Worm (Caenorhabditis elegans) whole organism, L2 larva: ENCODE measurements around the gene mcm-3.
A peak's percentile ranks its signal among the peaks of the same experiment; 100 is the strongest.

Experiments used
- C34F6.9 ChIP-seq: fragments of 150-350 bp; optimal IDR thresholded peaks from 2 replicates; lab custom pipeline; 2014; ENCODE audit warnings: missing biosample characterization, missing genetic modification characterization
- F13H6.1 ChIP-seq: sonication (generic microtip); optimal IDR thresholded peaks from 2 replicates; lab custom pipeline; 2016; ENCODE audit warnings: missing genetic modification characterization, missing compliant biosample characterization
- R02D3.7 ChIP-seq: fragments of 150-350 bp; optimal IDR thresholded peaks from 2 replicates; lab custom pipeline; 2014; ENCODE audit warnings: missing biosample characterization, missing genetic modification characterization
- Y55F3AM.14 ChIP-seq: fragments of 200-800 bp; sonication (Bioruptor generic); optimal IDR thresholded peaks from 2 replicates; lab custom pipeline; 2018; ENCODE audit warnings: mild to moderate bottlenecking, missing genetic modification characterization, missing compliant biosample characterization
- ZK546.5 ChIP-seq: sonication (generic microtip); optimal IDR thresholded peaks from 2 replicates; lab custom pipeline; 2017; ENCODE audit warnings: missing biosample characterization, missing genetic modification characterization
- alr-1 ChIP-seq: fragments of 150-350 bp; optimal IDR thresholded peaks from 2 replicates; lab custom pipeline; 2014; ENCODE audit warnings: missing biosample characterization, missing genetic modification characterization
- ama-1 ChIP-seq: fragments of 150-350 bp; optimal IDR thresholded peaks from 2 replicates; lab custom pipeline; 2018; ENCODE audit warnings: inconsistent platforms
- blmp-1 ChIP-seq: sonication (generic microtip); optimal IDR thresholded peaks from 2 replicates; lab custom pipeline; 2017; ENCODE audit warnings: missing genetic modification characterization, mild to moderate bottlenecking, missing compliant biosample characterization, antibody characterized with exemption, moderate library complexity; ENCODE audit not compliant: insufficient read depth
- ceh-82 ChIP-seq: fragments of 150-350 bp; optimal IDR thresholded peaks from 2 replicates; lab custom pipeline; 2014; ENCODE audit warnings: missing biosample characterization, missing genetic modification characterization
- crh-2 ChIP-seq: sonication (generic microtip); optimal IDR thresholded peaks from 2 replicates; lab custom pipeline; 2017; ENCODE audit warnings: missing biosample characterization, missing genetic modification characterization
- dmd-4 ChIP-seq: sonication (generic microtip); optimal IDR thresholded peaks from 2 replicates; lab custom pipeline; 2017; ENCODE audit warnings: missing biosample characterization, missing genetic modification characterization
- egl-27 ChIP-seq: sonication (generic microtip); optimal IDR thresholded peaks from 3 replicates; lab custom pipeline; 2017; ENCODE audit warnings: missing biosample characterization, missing genetic modification reagents, missing genetic modification characterization
- elt-1 ChIP-seq: fragments of 150-350 bp; optimal IDR thresholded peaks from 2 replicates; lab custom pipeline; 2014; ENCODE audit warnings: missing biosample characterization, missing genetic modification characterization
- elt-3 ChIP-seq: sonication (generic microtip); optimal IDR thresholded peaks from 2 replicates; lab custom pipeline; 2017; ENCODE audit warnings: missing biosample characterization, missing genetic modification characterization
- fos-1 ChIP-seq: fragments of 150-350 bp; optimal IDR thresholded peaks from 2 replicates; lab custom pipeline; 2014; ENCODE audit warnings: missing biosample characterization, missing genetic modification characterization
- gmeb-1 ChIP-seq: fragments of 150-350 bp; optimal IDR thresholded peaks from 2 replicates; lab custom pipeline; 2014; ENCODE audit warnings: missing biosample characterization, missing genetic modification characterization
- lin-11 ChIP-seq: fragments of 150-350 bp; sonication (generic microtip); optimal IDR thresholded peaks from 2 replicates; lab custom pipeline; 2014; ENCODE audit warnings: missing biosample characterization, missing genetic modification characterization, inconsistent platforms, mixed read lengths
- lin-13 ChIP-seq: fragments of 150-350 bp; optimal IDR thresholded peaks from 2 replicates; lab custom pipeline; 2014; ENCODE audit warnings: missing biosample characterization, missing genetic modification reagents, missing genetic modification characterization
- lin-39 ChIP-seq: fragments of 150-350 bp; optimal IDR thresholded peaks from 2 replicates; lab custom pipeline; 2014; ENCODE audit warnings: missing biosample characterization, missing genetic modification reagents, missing genetic modification characterization
- lsy-2 ChIP-seq, 2 experiments: fragments of 150-350 bp in 1 of 2; sonication (generic microtip) in 1 of 2; optimal IDR thresholded peaks; 2 replicates each; lab custom pipeline; 2014 to 2017; ENCODE audit warnings: missing biosample characterization in 2 of 2, missing genetic modification characterization in 2 of 2
- mab-5 ChIP-seq: fragments of 150-350 bp; optimal IDR thresholded peaks from 2 replicates; lab custom pipeline; 2014; ENCODE audit warnings: missing biosample characterization, missing genetic modification characterization
- mbf-1 ChIP-seq: sonication (generic microtip); optimal IDR thresholded peaks from 2 replicates; lab custom pipeline; 2017; ENCODE audit warnings: missing biosample characterization, missing genetic modification characterization
- mdl-1 ChIP-seq, 2 experiments: fragments of 150-350 bp in 1 of 2; sonication (generic microtip) in 1 of 2; optimal IDR thresholded peaks; 2 replicates each; lab custom pipeline; 2017; ENCODE audit warnings: missing biosample characterization in 2 of 2, missing genetic modification characterization in 2 of 2
- nhr-12 ChIP-seq: fragments of 150-350 bp; optimal IDR thresholded peaks from 2 replicates; lab custom pipeline; 2014; ENCODE audit warnings: missing biosample characterization, missing genetic modification characterization
- nhr-129 ChIP-seq: fragments of 150-350 bp; optimal IDR thresholded peaks from 2 replicates; lab custom pipeline; 2014; ENCODE audit warnings: missing biosample characterization, missing genetic modification characterization
- nhr-21 ChIP-seq: fragments of 150-350 bp; optimal IDR thresholded peaks from 2 replicates; lab custom pipeline; 2014; ENCODE audit warnings: missing biosample characterization, missing genetic modification characterization
- nhr-23 ChIP-seq: fragments of 150-350 bp; optimal IDR thresholded peaks from 2 replicates; lab custom pipeline; 2014; ENCODE audit warnings: missing biosample characterization, missing genetic modification reagents, missing genetic modification characterization
- nhr-237 ChIP-seq: fragments of 150-350 bp; optimal IDR thresholded peaks from 2 replicates; lab custom pipeline; 2014; ENCODE audit warnings: missing biosample characterization, missing genetic modification characterization
- nhr-25 ChIP-seq: fragments of 150-350 bp; sonication (generic microtip); optimal IDR thresholded peaks from 3 replicates; lab custom pipeline; 2014; ENCODE audit warnings: missing biosample characterization, missing genetic modification characterization
- nhr-6 ChIP-seq: fragments of 150-350 bp; optimal IDR thresholded peaks from 2 replicates; lab custom pipeline; 2014; ENCODE audit warnings: missing biosample characterization, missing genetic modification characterization
- peb-1 ChIP-seq: fragments of 150-350 bp; optimal IDR thresholded peaks from 2 replicates; lab custom pipeline; 2014; ENCODE audit warnings: missing biosample characterization, missing genetic modification characterization
- sem-4 ChIP-seq: fragments of 150-350 bp; optimal IDR thresholded peaks from 2 replicates; lab custom pipeline; 2014; ENCODE audit warnings: missing biosample characterization, missing genetic modification reagents, missing genetic modification characterization
- sma-3 ChIP-seq: sonication (generic microtip); optimal IDR thresholded peaks from 2 replicates; lab custom pipeline; 2016; ENCODE audit warnings: missing genetic modification reagents, missing genetic modification characterization, missing compliant biosample characterization
- sma-9 ChIP-seq, 2 experiments: fragments of 150-350 bp in 1 of 2; sonication (generic microtip) in 1 of 2; optimal IDR thresholded peaks; 2 replicates each; lab custom pipeline; 2014 to 2016; ENCODE audit warnings: missing genetic modification characterization in 2 of 2, mild to moderate bottlenecking in 1 of 2, missing biosample characterization in 1 of 2, missing compliant biosample characterization in 1 of 2, missing genetic modification reagents in 1 of 2, moderate library complexity in 1 of 2
- snpc-4 ChIP-seq: fragments of 150-350 bp; optimal IDR thresholded peaks from 2 replicates; lab custom pipeline; 2014; ENCODE audit warnings: missing biosample characterization, missing genetic modification characterization
- unc-55 ChIP-seq: fragments of 150-350 bp; sonication (generic microtip); optimal IDR thresholded peaks from 3 replicates; lab custom pipeline; 2014; ENCODE audit warnings: missing biosample characterization, missing genetic modification reagents, missing genetic modification characterization
- unc-62 ChIP-seq: fragments of 150-350 bp; optimal IDR thresholded peaks from 2 replicates; lab custom pipeline; 2014; ENCODE audit warnings: missing biosample characterization, missing genetic modification reagents, missing genetic modification characterization
- zag-1 ChIP-seq: fragments of 150-350 bp; optimal IDR thresholded peaks from 2 replicates; lab custom pipeline; 2014; ENCODE audit warnings: missing biosample characterization, missing genetic modification characterization
- ztf-11 ChIP-seq: sonication (generic microtip); optimal IDR thresholded peaks from 2 replicates; lab custom pipeline; 2017; ENCODE audit warnings: missing biosample characterization, missing genetic modification characterization

Gene mcm-3

ce11 chrV:15068378-15068777 is 9.0 kb upstream of the mcm-3 start, which contains the start of gene dnj-3:
TSS of gene dnj-3 (plus strand) at chrV:15068678.
- no peak for TF ChIP-seq gmeb-1

- TF ChIP-seq R02D3.7 (no peak), nhr-237 (no peak), nhr-23 (tag; lab: Kevin White, UChicago) (no peak), blmp-1 (no peak), Y55F3AM.14 (GFP tag; lab: Kevin White, UChicago) (no peak), mbf-1 (no peak), unc-55 (GFP tag; lab: Kevin White, UChicago) (no peak), lin-13 (GFP tag; lab: Kevin White, UChicago) (no peak), sem-4 (tag; lab: Kevin White, UChicago) (no peak), snpc-4 (tag; lab: Kevin White, UChicago) (no peak), unc-62 (GFP tag; lab: Kevin White, UChicago) (no peak), egl-27 (tag; lab: Kevin White, UChicago) (no peak), crh-2 (tag; lab: Kevin White, UChicago) (no peak), nhr-12 (tag; lab: Kevin White, UChicago) (no peak), nhr-21 (tag; lab: Kevin White, UChicago) (no peak), dmd-4 (no peak), fos-1 (tag; lab: Kevin White, UChicago) (no peak), C34F6.9 (tag; lab: Kevin White, UChicago) (no peak)
Observed at ce11 chrV:15067165-15067564, 7.8 kb upstream of the mcm-3 start, which contains the start of gene C25D7.10. TSS of gene C25D7.10 (plus strand) at chrV:15067465.

- no peak for TF ChIP-seq R02D3.7
- TF ChIP-seq F13H6.1 (tag; lab: Kevin White, UChicago) = no peak
- no peak for TF ChIP-seq C34F6.9 (tag; lab: Kevin White, UChicago)
- no peak for TF ChIP-seq peb-1
- TF ChIP-seq snpc-4 (tag; lab: Kevin White, UChicago) = no peak
- no peak for TF ChIP-seq nhr-23 (tag; lab: Kevin White, UChicago)
- no peak for TF ChIP-seq nhr-6 (tag; lab: Kevin White, UChicago)
- TF ChIP-seq alr-1 (tag; lab: Kevin White, UChicago) = no peak
- TF ChIP-seq ama-1 (lab: Kevin White, UChicago) = no peak
- TF ChIP-seq nhr-21 (tag; lab: Kevin White, UChicago) = no peak
- TF ChIP-seq, all 48 proteins: peak for 0
Observed at ce11 chrV:15065837-15066348, 6.5 kb upstream of the mcm-3 start, which contains the start of gene otub-1. TSS of gene otub-1 (plus strand) at chrV:15066298.

DNA sequence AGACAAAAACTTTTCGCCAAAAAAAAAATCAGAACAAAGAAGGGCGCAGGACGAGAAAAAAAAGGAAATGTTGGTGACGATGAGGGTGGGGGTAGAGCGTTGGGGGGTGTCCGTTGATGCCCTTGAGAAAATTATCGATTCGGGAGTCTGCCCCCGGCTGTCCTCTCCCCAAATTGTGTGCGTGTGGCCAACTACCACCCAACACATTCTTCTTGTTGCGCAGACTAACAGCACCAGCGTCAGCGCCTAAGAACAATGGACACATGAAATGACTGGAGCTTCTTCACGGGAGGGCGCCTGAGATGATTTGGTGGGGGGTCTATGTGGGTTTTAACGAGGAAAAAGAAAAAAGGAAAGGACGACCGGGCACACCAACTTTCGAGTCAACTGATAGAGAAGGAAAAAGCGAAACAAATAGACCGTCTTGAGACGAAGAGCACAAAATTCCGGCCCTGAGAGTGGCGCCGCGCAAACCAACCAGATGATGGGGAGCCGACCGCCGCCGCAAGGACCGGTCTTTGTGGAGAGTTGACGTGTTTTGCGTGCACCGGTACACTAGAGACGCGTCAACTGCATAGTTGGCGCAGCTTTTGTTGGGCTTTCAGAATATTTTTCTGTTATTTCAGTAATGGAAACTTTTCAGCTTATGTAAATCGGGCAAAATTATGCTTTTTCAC is 5.8 kb upstream of the mcm-3 start, which contains the start of gene C25D7.9:
TSS of gene C25D7.9 (plus strand) at position 68 of the 677 bp plus-strand sequence.
- TF ChIP-seq blmp-1 (no peak), F13H6.1 (tag; lab: Kevin White, UChicago) (peak; percentile 9), lin-39 (no peak), elt-3 (no peak), nhr-23 (tag; lab: Kevin White, UChicago) (no peak), ceh-82 (tag; lab: Kevin White, UChicago) (no peak), ztf-11 (tag; lab: Kevin White, UChicago) (no peak), lin-13 (GFP tag; lab: Kevin White, UChicago) (peak; percentile 36), mdl-1 (tag; optimal IDR thresholded peaks at IDR 0.05; lab: Kevin White, UChicago) (no peak), nhr-21 (tag; lab: Kevin White, UChicago) (no peak), fos-1 (tag; lab: Kevin White, UChicago) (no peak), mab-5 (tag; lab: Kevin White, UChicago) (no peak), unc-55 (GFP tag; lab: Kevin White, UChicago) (peak; percentile 59), lin-11 (no peak), gmeb-1 (peak; percentile 10), mbf-1 (no peak), elt-1 (tag; lab: Kevin White, UChicago) (no peak), peb-1 (no peak), sma-3 (GFP tag; lab: Kevin White, UChicago) (no peak), dmd-4 (no peak), nhr-12 (tag; lab: Kevin White, UChicago) (no peak), nhr-6 (tag; lab: Kevin White, UChicago) (no peak), crh-2 (tag; lab: Kevin White, UChicago) (no peak), sma-9 (GFP tag; optimal IDR thresholded peaks at IDR 0.05; lab: Kevin White, UChicago) (no peak), sma-9 (tag; optimal IDR thresholded peaks at IDR 0.05; lab: Kevin White, UChicago) (no peak), R02D3.7 (no peak), zag-1 (tag; lab: Kevin White, UChicago) (peak; percentile 51), lsy-2 (tag; optimal IDR thresholded peaks at IDR 0.05; lab: Kevin White, UChicago) (peak in 1 of 2 experiments; percentile 13), sem-4 (tag; lab: Kevin White, UChicago) (no peak), nhr-25 (no peak), C34F6.9 (tag; lab: Kevin White, UChicago) (peak; percentile 29), ZK546.5 (tag; lab: Kevin White, UChicago) (no peak), nhr-129 (tag; lab: Kevin White, UChicago) (peak; percentile 23)
- TF ChIP-seq, all 48 proteins: peak for 8
